Worm (Caenorhabditis elegans) whole organism, L3 larva: ENCODE measurements around the gene C55A1.7.
"Not testable (repeated sequence)": the region's sequence is repeated elsewhere in the genome, so short reads cannot be mapped to it uniquely, and the experiment has no call there.

Experiments used
- R02D3.7 ChIP-seq: fragments of 150-350 bp; optimal IDR thresholded peaks from 2 replicates; lab custom pipeline; 2014; ENCODE audit warnings: missing biosample characterization, missing genetic modification characterization
- aly-2 ChIP-seq: fragments of 150-350 bp; optimal IDR thresholded peaks from 2 replicates; lab custom pipeline; 2014; ENCODE audit warnings: missing biosample characterization, missing genetic modification characterization
- daf-12 ChIP-seq: fragments of 150-350 bp; optimal IDR thresholded peaks from 2 replicates; lab custom pipeline; 2014; ENCODE audit warnings: missing biosample characterization, missing genetic modification reagents, missing genetic modification characterization
- elt-2 ChIP-seq: sonication (generic microtip); optimal IDR thresholded peaks from 2 replicates; lab custom pipeline; 2016; ENCODE audit warnings: missing genetic modification reagents, mild to moderate bottlenecking, missing genetic modification characterization, missing compliant biosample characterization
- mdl-1 ChIP-seq: fragments of 150-350 bp; optimal IDR thresholded peaks from 2 replicates; lab custom pipeline; 2014; ENCODE audit warnings: missing biosample characterization, missing genetic modification characterization
- nhr-11 ChIP-seq: fragments of 150-350 bp; optimal IDR thresholded peaks from 2 replicates; lab custom pipeline; 2014; ENCODE audit warnings: missing biosample characterization, missing genetic modification characterization
- nhr-25 ChIP-seq: sonication (generic microtip); optimal IDR thresholded peaks from 2 replicates; lab custom pipeline; 2017; ENCODE audit warnings: missing biosample characterization, missing genetic modification characterization
- nhr-28 ChIP-seq: fragments of 150-350 bp; optimal IDR thresholded peaks from 2 replicates; lab custom pipeline; 2014; ENCODE audit warnings: missing biosample characterization, missing genetic modification characterization
- nhr-76 ChIP-seq: fragments of 150-350 bp; sonication (generic microtip); optimal IDR thresholded peaks from 5 replicates; lab custom pipeline; 2014; ENCODE audit warnings: missing biosample characterization, missing genetic modification characterization
- unc-39 ChIP-seq: sonication (generic microtip); optimal IDR thresholded peaks from 4 replicates; lab custom pipeline; 2017; ENCODE audit warnings: missing biosample characterization, missing genetic modification characterization
- zag-1 ChIP-seq: fragments of 150-350 bp; optimal IDR thresholded peaks from 2 replicates; lab custom pipeline; 2014; ENCODE audit warnings: missing biosample characterization, missing genetic modification characterization
- ztf-11 ChIP-seq: fragments of 150-350 bp; optimal IDR thresholded peaks from 2 replicates; lab custom pipeline; 2014; ENCODE audit warnings: missing biosample characterization, missing genetic modification characterization

C55A1.7 gene

ce11 chrV:15605045-15605444 is 42.4 kb downstream of the C55A1.7 start, which contains the start of gene fbxa-154:
TSS of gene fbxa-154 (minus strand) at chrV:15605145.
- TF ChIP-seq zag-1 (tag; lab: Kevin White, UChicago) (no peak), nhr-76 (tag; lab: Kevin White, UChicago) (no peak), ztf-11 (tag; lab: Kevin White, UChicago) (no peak), nhr-11 (tag; lab: Kevin White, UChicago) (no peak), mdl-1 (tag; lab: Kevin White, UChicago) (no peak), R02D3.7 (tag; lab: Kevin White, UChicago) (no peak), nhr-28 (no peak), aly-2 (tag; lab: Kevin White, UChicago) (no peak)

ce11 chrV:15602253-15602652 is 45.2 kb downstream of the C55A1.7 start, which contains the start of gene fbxa-152:
TSS of gene fbxa-152 (minus strand) at chrV:15602353.
- TF ChIP-seq unc-39 (no peak), daf-12 (tag; lab: Kevin White, UChicago) (no peak), R02D3.7 (tag; lab: Kevin White, UChicago) (no peak), nhr-25 (tag; lab: Kevin White, UChicago) (no peak)

- TF ChIP-seq R02D3.7, nhr-25, elt-2 (tag; lab: Kevin White, UChicago): not testable (repeated sequence)
Measured at ce11 chrV:15599762-15600161, 47.7 kb downstream of the C55A1.7 start, which contains the start of gene B0391.14. TSS of gene B0391.14 (minus strand) at chrV:15599862.
